Fruit fly (Drosophila melanogaster) whole organism, embryonic: ENCODE measurements around the gene CG43322.

ENCODE experiments used
- ATbp ChIP-seq: fragments of 200-800 bp; sonication (Bioruptor generic); optimal IDR thresholded peaks from 2 replicates; lab custom pipeline; 2017; ENCODE audit warnings: missing biosample characterization, mild to moderate bottlenecking, missing genetic modification characterization, missing genetic modification reagents
- CG10431 ChIP-seq: fragments of 200-800 bp; sonication (Bioruptor generic); optimal IDR thresholded peaks from 3 replicates; lab custom pipeline; 2018; ENCODE audit warnings: missing biosample characterization, mild to moderate bottlenecking, missing genetic modification characterization
- CG12219 ChIP-seq: fragments of 200-800 bp; sonication (Bioruptor generic); optimal IDR thresholded peaks from 3 replicates; lab custom pipeline; 2018; ENCODE audit warnings: missing biosample characterization, mild to moderate bottlenecking, missing genetic modification characterization
- CG12769 ChIP-seq: fragments of 200-800 bp; sonication (Bioruptor generic); optimal IDR thresholded peaks from 2 replicates; lab custom pipeline; 2019; ENCODE audit warnings: missing biosample characterization, mild to moderate bottlenecking, missing genetic modification characterization, moderate library complexity
- CG13123 ChIP-seq: fragments of 200-800 bp; sonication (Bioruptor generic); optimal IDR thresholded peaks from 2 replicates; lab custom pipeline; 2016; ENCODE audit warnings: missing biosample characterization, missing genetic modification characterization
- CG14667 ChIP-seq: fragments of 200-800 bp; sonication (Bioruptor generic); IDR thresholded peaks from 2 replicates; pipeline ENCODE4 v1.3.6; 2022; ENCODE audit warnings: missing biosample characterization, missing genetic modification characterization
- CG14710 ChIP-seq: fragments of 200-800 bp; sonication (Bioruptor generic); optimal IDR thresholded peaks from 3 replicates; lab custom pipeline; 2019; ENCODE audit warnings: missing biosample characterization, mild to moderate bottlenecking, missing genetic modification characterization, moderate library complexity
- CG15073 ChIP-seq: fragments of 200-800 bp; sonication (Bioruptor generic); optimal IDR thresholded peaks from 2 replicates; lab custom pipeline; 2016; ENCODE audit warnings: missing biosample characterization, missing genetic modification characterization
- CG17359 ChIP-seq: fragments of 200-800 bp; sonication (Bioruptor generic); optimal IDR thresholded peaks from 3 replicates; lab custom pipeline; 2018; ENCODE audit warnings: missing biosample characterization, mild to moderate bottlenecking, missing genetic modification characterization, moderate library complexity
- CG17361 ChIP-seq: fragments of 200-800 bp; sonication (Bioruptor generic); IDR thresholded peaks from 3 replicates; pipeline ENCODE4 v1.3.6; 2022; ENCODE audit warnings: missing biosample characterization, missing genetic modification characterization
- CG17385 ChIP-seq: fragments of 200-800 bp; sonication (Bioruptor generic); optimal IDR thresholded peaks from 3 replicates; lab custom pipeline; 2018; ENCODE audit warnings: missing biosample characterization, mild to moderate bottlenecking, missing genetic modification characterization
- CG1792 ChIP-seq: fragments of 200-800 bp; sonication (Bioruptor generic); optimal IDR thresholded peaks from 2 replicates; lab custom pipeline; 2016; ENCODE audit warnings: missing biosample characterization, missing genetic modification characterization
- CG1832 ChIP-seq: fragments of 200-800 bp; sonication (Bioruptor generic); optimal IDR thresholded peaks from 2 replicates; lab custom pipeline; 2017; ENCODE audit warnings: missing biosample characterization, mild to moderate bottlenecking, missing genetic modification characterization, inconsistent platforms
- CG18599 ChIP-seq: fragments of 200-800 bp; sonication (Bioruptor generic); optimal IDR thresholded peaks from 3 replicates; lab custom pipeline; 2017; ENCODE audit warnings: missing biosample characterization, missing genetic modification characterization, mild to moderate bottlenecking, moderate library complexity, missing genetic modification reagents
- CG2116 ChIP-seq: fragments of 200-800 bp; sonication (Bioruptor generic); optimal IDR thresholded peaks from 3 replicates; lab custom pipeline; 2018; ENCODE audit warnings: missing biosample characterization, mild to moderate bottlenecking, missing genetic modification characterization
- CG3065 ChIP-seq: fragments of 200-800 bp; sonication (Bioruptor generic); optimal IDR thresholded peaks from 2 replicates; lab custom pipeline; 2016; ENCODE audit warnings: missing biosample characterization, missing genetic modification characterization
- CG31388 ChIP-seq: fragments of 200-800 bp; sonication (Bioruptor generic); optimal IDR thresholded peaks from 2 replicates; lab custom pipeline; 2016; ENCODE audit warnings: missing biosample characterization, missing genetic modification characterization
- CG4854 ChIP-seq: fragments of 200-800 bp; sonication (Bioruptor generic); optimal IDR thresholded peaks from 2 replicates; lab custom pipeline; 2016; ENCODE audit warnings: missing biosample characterization, missing genetic modification characterization, inconsistent platforms
- CG5180 ChIP-seq: fragments of 200-800 bp; sonication (Bioruptor generic); optimal IDR thresholded peaks from 3 replicates; lab custom pipeline; 2017; ENCODE audit warnings: missing biosample characterization, missing genetic modification characterization, mild to moderate bottlenecking, moderate library complexity, missing genetic modification reagents
- CG6854 ChIP-seq: fragments of 200-800 bp; sonication (Bioruptor generic); optimal IDR thresholded peaks from 3 replicates; lab custom pipeline; 2017; ENCODE audit warnings: missing biosample characterization, mild to moderate bottlenecking, missing genetic modification characterization
- CG7839 ChIP-seq: fragments of 200-800 bp; sonication (Bioruptor generic); optimal IDR thresholded peaks from 3 replicates; lab custom pipeline; 2018; ENCODE audit warnings: missing biosample characterization, mild to moderate bottlenecking, missing genetic modification characterization, moderate library complexity
- CG8359 ChIP-seq: fragments of 200-800 bp; sonication (Bioruptor generic); optimal IDR thresholded peaks from 2 replicates; lab custom pipeline; 2017; ENCODE audit warnings: missing biosample characterization, mild to moderate bottlenecking, missing genetic modification characterization, borderline replicate concordance
- CoRest ChIP-seq: fragments of 200-800 bp; sonication (Bioruptor generic); optimal IDR thresholded peaks from 3 replicates; lab custom pipeline; 2018; ENCODE audit warnings: missing biosample characterization, mild to moderate bottlenecking, missing genetic modification characterization, moderate library complexity
- E2f1 ChIP-seq: fragments of 200-800 bp; sonication (Bioruptor generic); IDR thresholded peaks from 2 replicates; pipeline ENCODE4 v1.3.6; 2022; ENCODE audit warnings: missing biosample characterization, missing genetic modification characterization
- Fer3 ChIP-seq: fragments of 200-800 bp; sonication (Bioruptor generic); optimal IDR thresholded peaks from 2 replicates; lab custom pipeline; 2018; ENCODE audit warnings: missing biosample characterization, mild to moderate bottlenecking, missing genetic modification characterization, moderate library complexity
- Hr78 ChIP-seq, 2 experiments: fragments of 200-800 bp in 1 of 2; fragments of >200 bp in 1 of 2; sonication (Bioruptor generic) in 1 of 2; optimal IDR thresholded peaks; 2 replicates each; lab custom pipeline; 2017 to 2019; ENCODE audit warnings: missing biosample characterization in 2 of 2, missing genetic modification characterization in 2 of 2, mild to moderate bottlenecking in 1 of 2, moderate library complexity in 1 of 2
- Lhr ChIP-seq: fragments of 200-800 bp; sonication (Bioruptor generic); optimal IDR thresholded peaks from 3 replicates; lab custom pipeline; 2017; ENCODE audit warnings: mild to moderate bottlenecking, missing biosample characterization, missing genetic modification reagents, missing genetic modification characterization
- Mes4 ChIP-seq: fragments of 200-800 bp; sonication (Bioruptor generic); optimal IDR thresholded peaks from 2 replicates; lab custom pipeline; 2016; ENCODE audit warnings: missing biosample characterization, missing genetic modification characterization
- Myb ChIP-seq: fragments of 200-800 bp; sonication (Bioruptor generic); optimal IDR thresholded peaks from 2 replicates; lab custom pipeline; 2016; ENCODE audit warnings: missing biosample characterization, missing genetic modification characterization
- Neu2 ChIP-seq: fragments of 200-800 bp; sonication (Bioruptor generic); optimal IDR thresholded peaks from 3 replicates; lab custom pipeline; 2016; ENCODE audit warnings: missing biosample characterization, missing genetic modification characterization, borderline replicate concordance
- Ptx1 ChIP-seq: fragments of 200-800 bp; sonication (Bioruptor generic); IDR thresholded peaks from 2 replicates; pipeline ENCODE4 v1.3.6; 2022; ENCODE audit warnings: missing biosample characterization, missing genetic modification characterization
- Sry-β ChIP-seq: fragments of 200-800 bp; sonication (Bioruptor generic); optimal IDR thresholded peaks from 2 replicates; lab custom pipeline; 2018; ENCODE audit warnings: missing biosample characterization, mild to moderate bottlenecking, missing genetic modification characterization, moderate library complexity
- danr ChIP-seq: fragments of 200-800 bp; sonication (Bioruptor generic); IDR thresholded peaks from 2 replicates; pipeline ENCODE4 v1.3.6; 2022; ENCODE audit warnings: missing biosample characterization, missing genetic modification characterization
- dpn ChIP-seq, 2 experiments: fragments of 200-800 bp; sonication (Bioruptor generic); optimal IDR thresholded peaks; 3 replicates each; lab custom pipeline; 2016; ENCODE audit warnings: missing biosample characterization in 2 of 2, missing genetic modification characterization in 2 of 2
- eyg ChIP-seq: fragments of 200-800 bp; sonication (Bioruptor generic); optimal IDR thresholded peaks from 3 replicates; lab custom pipeline; 2016; ENCODE audit warnings: missing biosample characterization, missing genetic modification characterization
- fu2 ChIP-seq: fragments of 200-800 bp; sonication (Bioruptor generic); optimal IDR thresholded peaks from 2 replicates; lab custom pipeline; 2016; ENCODE audit warnings: missing biosample characterization, missing genetic modification characterization
- gsb-n ChIP-seq: fragments of 200-800 bp; sonication (Bioruptor generic); optimal IDR thresholded peaks from 3 replicates; lab custom pipeline; 2018; ENCODE audit warnings: missing biosample characterization, mild to moderate bottlenecking, missing genetic modification characterization
- h ChIP-seq: fragments of >200 bp; optimal IDR thresholded peaks from 2 replicates; lab custom pipeline; 2017
- hbn ChIP-seq: fragments of 200-800 bp; sonication (Bioruptor generic); IDR thresholded peaks from 2 replicates; pipeline ENCODE4 v1.3.6; 2022; ENCODE audit warnings: missing biosample characterization, missing genetic modification characterization; ENCODE audit not compliant: partially characterized antibody
- hkb ChIP-seq, 2 experiments: fragments of 200-800 bp in 1 of 2; fragments of >200 bp in 1 of 2; sonication (Bioruptor generic) in 1 of 2; IDR thresholded peaks in 1 of 2; optimal IDR thresholded peaks in 1 of 2; 2 replicates each; pipeline versions ENCODE4 v1.3.6 to Lab custom; 2017 to 2022; ENCODE audit warnings: missing biosample characterization in 1 of 2, missing genetic modification characterization in 1 of 2
- hth ChIP-seq: fragments of >200 bp; optimal IDR thresholded peaks from 2 replicates; lab custom pipeline; 2017; ENCODE audit warnings: inconsistent platforms
- kah ChIP-seq: fragments of 200-800 bp; sonication (Bioruptor generic); optimal IDR thresholded peaks from 2 replicates; lab custom pipeline; 2018; ENCODE audit warnings: missing biosample characterization, mild to moderate bottlenecking, missing genetic modification characterization
- knrl ChIP-seq: fragments of 200-800 bp; sonication (Bioruptor generic); IDR thresholded peaks from 3 replicates; pipeline ENCODE4 v1.3.6; 2022; ENCODE audit warnings: missing biosample characterization, missing genetic modification characterization; ENCODE audit not compliant: partially characterized antibody
- nmo ChIP-seq: fragments of 200-800 bp; sonication (Bioruptor generic); optimal IDR thresholded peaks from 2 replicates; lab custom pipeline; 2018; ENCODE audit warnings: missing biosample characterization, mild to moderate bottlenecking, missing genetic modification characterization, moderate library complexity
- pho ChIP-seq: fragments of 200-800 bp; sonication (Bioruptor generic); optimal IDR thresholded peaks from 2 replicates; lab custom pipeline; 2016; ENCODE audit warnings: missing biosample characterization, missing genetic modification characterization
- schlank ChIP-seq: fragments of 200-800 bp; sonication (Bioruptor generic); optimal IDR thresholded peaks from 2 replicates; lab custom pipeline; 2018; ENCODE audit warnings: missing biosample characterization, mild to moderate bottlenecking, missing genetic modification characterization
- slbo ChIP-seq: fragments of 200-800 bp; sonication (Bioruptor generic); IDR thresholded peaks from 2 replicates; pipeline ENCODE4 v1.3.6; 2022; ENCODE audit warnings: missing biosample characterization, missing genetic modification characterization
- so ChIP-seq: fragments of 200-800 bp; sonication (Bioruptor generic); IDR thresholded peaks from 3 replicates; pipeline ENCODE4 v1.3.6; 2022; ENCODE audit warnings: missing biosample characterization, missing genetic modification characterization
- stwl ChIP-seq: fragments of 200-800 bp; sonication (Bioruptor generic); optimal IDR thresholded peaks from 3 replicates; lab custom pipeline; 2018; ENCODE audit warnings: missing biosample characterization, mild to moderate bottlenecking, missing genetic modification characterization, moderate library complexity

Gene CG43322

dm6 chr2L:7042150-7042811, 29.1 kb downstream of the CG43322 start (continued):
- TF ChIP-seq CG12769 (peak; percentile 77), CoRest (peak; percentile 3), CG14667 (no peak), ATbp (GFP tag; lab: Kevin White, UChicago) (no peak), CG15073 (GFP tag; lab: Kevin White, UChicago) (no peak), knrl (GFP tag; lab: Robert Waterston, UW) (peak; percentile 55), CG17361 (peak; percentile 45; the same call in 2 of the 3 replicates), fu2 (GFP tag; lab: Kevin White, UChicago) (peak; percentile 28), CG17385 (GFP tag; lab: Kevin White, UChicago) (peak; percentile 57), CG1792 (no peak), so (GFP tag; lab: Robert Waterston, UW) (peak; percentile 35), CG4854 (GFP tag; lab: Kevin White, UChicago) (no peak), slbo (GFP tag; lab: Robert Waterston, UW) (peak; percentile 75), E2f1 (GFP tag; lab: Robert Waterston, UW) (peak; percentile 6), Mes4 (GFP tag; lab: Kevin White, UChicago) (peak; percentile 31), kah (GFP tag; lab: Kevin White, UChicago) (peak; percentile 92), dpn (GFP tag; optimal IDR thresholded peaks at IDR 0.05; lab: Kevin White, UChicago) (peak; percentile 42 to 57), Neu2 (GFP tag; lab: Kevin White, UChicago) (no peak), hth (lab: Kevin White, UChicago) (no peak), Sry-β (GFP tag; lab: Kevin White, UChicago) (peak; percentile 22), CG10431 (GFP tag; lab: Kevin White, UChicago) (no peak), nmo (GFP tag; lab: Kevin White, UChicago) (peak; percentile 16), Lhr (GFP tag; lab: Kevin White, UChicago) (peak; percentile 73), Myb (GFP tag; lab: Kevin White, UChicago) (peak; percentile 76), hbn (GFP tag; lab: Robert Waterston, UW) (peak; percentile 59), schlank (tag; lab: Kevin White, UChicago) (peak; percentile 56), CG5180 (GFP tag; lab: Kevin White, UChicago) (peak; percentile 14), Ptx1 (GFP tag; lab: Robert Waterston, UW) (peak; percentile 68), CG2116 (GFP tag; lab: Kevin White, UChicago) (peak; percentile 80), danr (0 out of 2 replicates have a peak, but pooled peaks have one; percentile 11), stwl (tag; lab: Kevin White, UChicago) (peak; percentile 86), h (lab: Kevin White, UChicago) (no peak), hkb (optimal IDR thresholded peaks at IDR 0.05; lab: Kevin White, UChicago) (no peak), hkb (GFP tag; IDR thresholded peaks at IDR 0.05; lab: Robert Waterston, UW) (peak; percentile 25; the same call in 1 of the 2 replicates), CG6854 (no peak), CG12219 (GFP tag; lab: Kevin White, UChicago) (peak; percentile 43), eyg (no peak), CG13123 (GFP tag; lab: Kevin White, UChicago) (peak; percentile 51), CG1832 (GFP tag; lab: Kevin White, UChicago) (no peak), Hr78 (GFP tag; optimal IDR thresholded peaks at IDR 0.05; lab: Kevin White, UChicago) (no peak), Fer3 (no peak), CG17359 (no peak), CG7839 (tag; lab: Kevin White, UChicago) (peak; percentile 61), CG8359 (GFP tag; lab: Kevin White, UChicago) (no peak), gsb-n (tag; lab: Kevin White, UChicago) (no peak), CG14710 (tag; lab: Kevin White, UChicago) (peak; percentile 61), CG18599 (GFP tag; lab: Kevin White, UChicago) (peak; percentile 57), CG3065 (GFP tag; lab: Kevin White, UChicago) (no peak), pho (peak; percentile 40), CG31388 (GFP tag; lab: Kevin White, UChicago) (no peak)
